Worm (Caenorhabditis elegans) whole organism, L3 larva: ENCODE results near the gene Y49E10.27.

Experiments used
- R02D3.7 ChIP-seq: fragments of 150-350 bp; optimal IDR thresholded peaks from 2 replicates; lab custom pipeline; 2014; ENCODE audit warnings: missing biosample characterization, missing genetic modification characterization
- aly-2 ChIP-seq: fragments of 150-350 bp; optimal IDR thresholded peaks from 2 replicates; lab custom pipeline; 2014; ENCODE audit warnings: missing biosample characterization, missing genetic modification characterization
- ama-1 ChIP-seq: fragments of 150-350 bp; optimal IDR thresholded peaks from 2 replicates; lab custom pipeline; 2018
- ceh-28 ChIP-seq: fragments of 150-350 bp; optimal IDR thresholded peaks from 2 replicates; lab custom pipeline; 2014; ENCODE audit warnings: missing biosample characterization, missing genetic modification reagents, missing genetic modification characterization
- ceh-82 ChIP-seq: fragments of 150-350 bp; optimal IDR thresholded peaks from 2 replicates; lab custom pipeline; 2014; ENCODE audit warnings: missing biosample characterization, missing genetic modification characterization
- ceh-9 ChIP-seq: sonication (generic microtip); optimal IDR thresholded peaks from 2 replicates; lab custom pipeline; 2018; ENCODE audit warnings: missing biosample characterization, missing genetic modification characterization
- daf-12 ChIP-seq: fragments of 150-350 bp; optimal IDR thresholded peaks from 2 replicates; lab custom pipeline; 2014; ENCODE audit warnings: missing biosample characterization, missing genetic modification reagents, missing genetic modification characterization
- egl-27 ChIP-seq: sonication (generic microtip); optimal IDR thresholded peaks from 4 replicates; lab custom pipeline; 2017; ENCODE audit warnings: missing biosample characterization, missing genetic modification reagents, missing genetic modification characterization
- egl-5 ChIP-seq: fragments of 150-350 bp; optimal IDR thresholded peaks from 2 replicates; lab custom pipeline; 2017; ENCODE audit warnings: missing biosample characterization, missing genetic modification reagents, missing genetic modification characterization, inconsistent platforms
- elt-1 ChIP-seq: fragments of 150-350 bp; optimal IDR thresholded peaks from 2 replicates; lab custom pipeline; 2014; ENCODE audit warnings: missing biosample characterization, missing genetic modification characterization
- elt-2 ChIP-seq: sonication (generic microtip); optimal IDR thresholded peaks from 2 replicates; lab custom pipeline; 2016; ENCODE audit warnings: missing genetic modification reagents, mild to moderate bottlenecking, missing genetic modification characterization, missing compliant biosample characterization
- elt-3 ChIP-seq, 3 experiments: fragments of 150-350 bp in 1 of 3; sonication (generic microtip) in 2 of 3; optimal IDR thresholded peaks; 2 replicates in 2 of 3; 4 replicates in 1 of 3; lab custom pipeline; 2014 to 2017; ENCODE audit warnings: missing biosample characterization in 3 of 3, missing genetic modification characterization in 3 of 3
- eor-1 ChIP-seq, 2 experiments: fragments of 150-350 bp; optimal IDR thresholded peaks; 2 replicates each; lab custom pipeline; 2014 to 2018; ENCODE audit warnings: missing biosample characterization in 2 of 2, missing genetic modification characterization in 2 of 2
- fkh-10 ChIP-seq: sonication (generic microtip); optimal IDR thresholded peaks from 2 replicates; lab custom pipeline; 2017; ENCODE audit warnings: missing biosample characterization, missing genetic modification reagents, missing genetic modification characterization
- hmg-11 ChIP-seq: sonication (generic microtip); optimal IDR thresholded peaks from 2 replicates; lab custom pipeline; 2016; ENCODE audit warnings: missing genetic modification characterization, missing compliant biosample characterization
- jun-1 ChIP-seq: fragments of 150-350 bp; optimal IDR thresholded peaks from 2 replicates; lab custom pipeline; 2014; ENCODE audit warnings: missing biosample characterization, missing genetic modification reagents, missing genetic modification characterization
- lin-15B ChIP-seq: fragments of 150-350 bp; optimal IDR thresholded peaks from 2 replicates; lab custom pipeline; 2014; ENCODE audit warnings: missing biosample characterization, missing genetic modification characterization
- lin-39 ChIP-seq: fragments of 150-350 bp; optimal IDR thresholded peaks from 2 replicates; lab custom pipeline; 2018; ENCODE audit warnings: missing biosample characterization, missing genetic modification reagents, missing genetic modification characterization
- nfya-1 ChIP-seq: sonication (generic microtip); optimal IDR thresholded peaks from 2 replicates; lab custom pipeline; 2017; ENCODE audit warnings: missing genetic modification characterization, mild to moderate bottlenecking, missing compliant biosample characterization, antibody characterized with exemption, moderate library complexity; ENCODE audit not compliant: insufficient read depth
- nhr-11 ChIP-seq: fragments of 150-350 bp; optimal IDR thresholded peaks from 2 replicates; lab custom pipeline; 2014; ENCODE audit warnings: missing biosample characterization, missing genetic modification characterization
- nhr-12 ChIP-seq: fragments of 150-350 bp; optimal IDR thresholded peaks from 2 replicates; lab custom pipeline; 2014; ENCODE audit warnings: missing biosample characterization, missing genetic modification characterization
- nhr-23 ChIP-seq: fragments of 150-350 bp; optimal IDR thresholded peaks from 2 replicates; lab custom pipeline; 2014; ENCODE audit warnings: missing biosample characterization, missing genetic modification reagents, missing genetic modification characterization
- nhr-25 ChIP-seq: sonication (generic microtip); optimal IDR thresholded peaks from 2 replicates; lab custom pipeline; 2017; ENCODE audit warnings: missing biosample characterization, missing genetic modification characterization
- nhr-28 ChIP-seq: fragments of 150-350 bp; optimal IDR thresholded peaks from 2 replicates; lab custom pipeline; 2014; ENCODE audit warnings: missing biosample characterization, missing genetic modification characterization
- nhr-67 ChIP-seq: fragments of 150-350 bp; optimal IDR thresholded peaks from 2 replicates; lab custom pipeline; 2014; ENCODE audit warnings: missing biosample characterization, missing genetic modification characterization
- nhr-76 ChIP-seq: fragments of 150-350 bp; sonication (generic microtip); optimal IDR thresholded peaks from 5 replicates; lab custom pipeline; 2014; ENCODE audit warnings: missing biosample characterization, missing genetic modification characterization
- nhr-77 ChIP-seq: fragments of 150-350 bp; optimal IDR thresholded peaks from 2 replicates; lab custom pipeline; 2014; ENCODE audit warnings: missing biosample characterization, missing genetic modification characterization
- pha-4 ChIP-seq: fragments of 150-350 bp; optimal IDR thresholded peaks from 2 replicates; lab custom pipeline; 2014; ENCODE audit warnings: missing biosample characterization, missing genetic modification reagents, missing genetic modification characterization
- pqm-1 ChIP-seq: fragments of 150-350 bp; optimal IDR thresholded peaks from 2 replicates; lab custom pipeline; 2017; ENCODE audit warnings: missing biosample characterization, missing genetic modification characterization, inconsistent platforms
- skn-1 ChIP-seq: fragments of 150-350 bp; optimal IDR thresholded peaks from 2 replicates; lab custom pipeline; 2014; ENCODE audit warnings: missing biosample characterization, missing genetic modification characterization
- snpc-4 ChIP-seq: fragments of 150-350 bp; optimal IDR thresholded peaks from 2 replicates; lab custom pipeline; 2014; ENCODE audit warnings: missing biosample characterization, missing genetic modification characterization
- tbx-2 ChIP-seq: sonication (generic microtip); optimal IDR thresholded peaks from 2 replicates; lab custom pipeline; 2016; ENCODE audit warnings: mild to moderate bottlenecking, missing genetic modification characterization, missing compliant biosample characterization
- unc-39 ChIP-seq: sonication (generic microtip); optimal IDR thresholded peaks from 4 replicates; lab custom pipeline; 2017; ENCODE audit warnings: missing biosample characterization, missing genetic modification characterization
- unc-62 ChIP-seq: fragments of 150-350 bp; sonication (generic microtip); optimal IDR thresholded peaks from 4 replicates; lab custom pipeline; 2014; ENCODE audit warnings: missing biosample characterization, missing genetic modification reagents, missing genetic modification characterization
- zag-1 ChIP-seq: fragments of 150-350 bp; optimal IDR thresholded peaks from 2 replicates; lab custom pipeline; 2014; ENCODE audit warnings: missing biosample characterization, missing genetic modification characterization
- ztf-11 ChIP-seq: fragments of 150-350 bp; optimal IDR thresholded peaks from 2 replicates; lab custom pipeline; 2014; ENCODE audit warnings: missing biosample characterization, missing genetic modification characterization
- ztf-4 ChIP-seq: fragments of 150-350 bp; optimal IDR thresholded peaks from 2 replicates; lab custom pipeline; 2014; ENCODE audit warnings: missing biosample characterization, missing genetic modification characterization

The Y49E10.27 gene

DNA sequence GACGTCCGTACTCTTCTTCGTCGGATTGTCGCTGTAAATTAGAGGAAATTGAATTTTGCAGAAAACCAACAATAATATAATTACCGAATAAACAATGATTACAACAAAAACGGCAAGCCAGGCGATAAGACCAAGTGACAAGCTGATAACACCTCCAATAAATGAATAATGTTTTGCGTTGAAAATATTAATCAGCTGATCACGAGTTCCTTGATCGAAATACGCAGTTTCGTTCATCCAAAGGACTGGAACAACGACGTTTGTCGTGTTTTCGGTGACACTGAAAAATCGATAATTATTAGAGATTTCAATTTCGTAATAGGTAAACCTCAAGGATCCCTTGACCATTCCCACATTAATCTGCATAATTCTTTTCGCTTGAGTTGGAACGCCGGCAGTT is 19.6 kb downstream of the Y49E10.27 start:
- TF ChIP-seq pqm-1 (tag; lab: Kevin White, UChicago) = peak; percentile 68
- no peak for TF ChIP-seq nfya-1 (tag; lab: Kevin White, UChicago)
- TF ChIP-seq ztf-11 (tag; lab: Kevin White, UChicago) = no peak
- TF ChIP-seq elt-2 (tag; lab: Kevin White, UChicago) = peak; percentile 81
- no peak for TF ChIP-seq nhr-28 (tag; lab: Kevin White, UChicago)
- no peak for TF ChIP-seq R02D3.7 (tag; lab: Kevin White, UChicago)
- TF ChIP-seq ceh-28 (tag; lab: Kevin White, UChicago) = peak; percentile 66
- TF ChIP-seq, all 47 proteins: peak for 3

DNA sequence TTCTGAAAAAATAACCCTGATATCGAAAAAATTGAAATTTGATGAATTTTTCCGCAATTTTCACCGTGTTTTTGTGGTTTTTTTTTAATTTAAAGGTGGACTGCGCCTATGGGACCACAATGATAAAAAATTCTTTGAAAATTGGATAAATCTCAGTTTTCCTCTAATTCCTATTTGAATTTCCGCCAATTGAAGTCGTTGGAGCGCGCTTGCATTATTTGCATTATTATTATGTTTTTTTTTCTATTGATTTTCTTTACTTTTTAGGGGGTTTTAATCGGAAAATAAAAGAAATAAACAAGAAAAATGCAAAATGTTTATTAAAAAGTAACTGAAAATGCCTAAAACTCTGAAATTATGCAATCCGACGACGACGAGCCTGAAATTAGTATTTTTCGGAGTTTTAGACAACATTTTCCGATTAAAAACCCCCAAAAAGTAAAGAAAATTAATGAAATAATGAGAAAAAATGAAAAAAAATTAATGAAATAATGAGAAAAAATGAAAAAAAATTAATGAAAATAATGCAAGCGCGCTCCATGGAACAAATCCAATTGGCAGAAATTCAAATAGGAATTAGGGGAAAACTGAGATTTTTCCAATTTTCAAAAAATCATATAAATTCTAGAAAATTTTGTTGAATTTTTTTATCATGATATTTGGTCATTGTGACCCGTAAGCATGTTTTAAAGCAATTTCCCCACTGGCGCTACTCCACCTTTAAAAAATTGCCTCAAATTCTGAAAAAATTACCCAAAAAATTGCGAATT is 21.6 kb downstream of the Y49E10.27 start:
- TF ChIP-seq pqm-1 (tag; lab: Kevin White, UChicago) (no peak), hmg-11 (tag; lab: Kevin White, UChicago) (no peak), nhr-23 (tag; lab: Kevin White, UChicago) (no peak), unc-62 (GFP tag; lab: Kevin White, UChicago) (no peak), ztf-4 (peak; percentile 66), daf-12 (no peak), skn-1 (no peak), nhr-77 (tag; lab: Kevin White, UChicago) (no peak), pha-4 (tag; lab: Kevin White, UChicago) (peak; percentile 14), nhr-76 (no peak), jun-1 (tag; lab: Kevin White, UChicago) (no peak), elt-1 (no peak), nhr-12 (tag; lab: Kevin White, UChicago) (no peak), ama-1 (lab: Kevin White, UChicago) (no peak)
- TF ChIP-seq, all 47 proteins: peak for 2

- TF ChIP-seq fkh-10 (GFP tag; lab: Kevin White, UChicago) = no peak
- no peak for TF ChIP-seq elt-3 (tag; optimal IDR thresholded peaks at IDR 0.05; lab: Kevin White, UChicago)
- TF ChIP-seq nhr-67 (tag; lab: Kevin White, UChicago) = no peak
- peak; percentile 47 for TF ChIP-seq nfya-1 (tag; lab: Kevin White, UChicago)
- no peak for TF ChIP-seq egl-27
- TF ChIP-seq lin-15B (tag; lab: Kevin White, UChicago) = peak; percentile 53
- no peak for TF ChIP-seq ama-1 (lab: Kevin White, UChicago)
- no peak for TF ChIP-seq lin-39 (tag; lab: Kevin White, UChicago)
- peak; percentile 90 for TF ChIP-seq pha-4 (tag; lab: Kevin White, UChicago)
- TF ChIP-seq unc-39 (tag; lab: Kevin White, UChicago) = no peak
- no peak for TF ChIP-seq ceh-9
- no peak for TF ChIP-seq jun-1 (tag; lab: Kevin White, UChicago)
- TF ChIP-seq pqm-1 (tag; lab: Kevin White, UChicago) = peak; percentile 35
- no peak for TF ChIP-seq ztf-11 (tag; lab: Kevin White, UChicago)
- no peak for TF ChIP-seq elt-1
- TF ChIP-seq elt-2 (tag; lab: Kevin White, UChicago) = peak; percentile 40
- no peak for TF ChIP-seq unc-62 (GFP tag; lab: Kevin White, UChicago)
- TF ChIP-seq egl-5 (tag; lab: Kevin White, UChicago) = peak; percentile 56
- TF ChIP-seq zag-1 (tag; lab: Kevin White, UChicago) = no peak
- TF ChIP-seq nhr-76 = no peak
- peak; percentile 8 for TF ChIP-seq nhr-23 (tag; lab: Kevin White, UChicago)
- no peak for TF ChIP-seq ceh-82 (tag; lab: Kevin White, UChicago)
- peak; percentile 73 for TF ChIP-seq ceh-28 (tag; lab: Kevin White, UChicago)
- peak; percentile 1 for TF ChIP-seq snpc-4
- TF ChIP-seq nhr-11 (tag; lab: Kevin White, UChicago) = peak; percentile 57
- TF ChIP-seq eor-1 (tag; optimal IDR thresholded peaks at IDR 0.05; lab: Kevin White, UChicago) = no peak
- TF ChIP-seq nhr-25 (tag; lab: Kevin White, UChicago) = peak; percentile 27
- no peak for TF ChIP-seq tbx-2 (tag; lab: Kevin White, UChicago)
- no peak for TF ChIP-seq nhr-77 (tag; lab: Kevin White, UChicago)
- TF ChIP-seq aly-2 = no peak
Measured at ce11 chrIII:12456801-12457647, 22.8 kb downstream of the Y49E10.27 start, which contains the start of the genes scav-3 and Y49E10.21. scav-3 (minus strand) TSS chrIII:12456850. Y49E10.21 (plus strand) TSS chrIII:12457597.
